Fruit fly (Drosophila melanogaster) whole organism, embryonic: Measurements from ENCODE around the gene ebd1.

Experiments used
- CG11695 ChIP-seq: fragments of 200-800 bp; sonication (Bioruptor generic); IDR thresholded peaks from 3 replicates; pipeline ENCODE4 v1.3.6; 2022; ENCODE audit warnings: missing biosample characterization, missing genetic modification characterization
- CG12219 ChIP-seq: fragments of 200-800 bp; sonication (Bioruptor generic); optimal IDR thresholded peaks from 3 replicates; lab custom pipeline; 2018; ENCODE audit warnings: missing biosample characterization, mild to moderate bottlenecking, missing genetic modification characterization
- CG1233 ChIP-seq: fragments of 200-800 bp; sonication (Bioruptor generic); optimal IDR thresholded peaks from 4 replicates; lab custom pipeline; 2018; ENCODE audit warnings: missing biosample characterization, mild to moderate bottlenecking, missing genetic modification characterization
- CG12769 ChIP-seq: fragments of 200-800 bp; sonication (Bioruptor generic); optimal IDR thresholded peaks from 2 replicates; lab custom pipeline; 2019; ENCODE audit warnings: missing biosample characterization, mild to moderate bottlenecking, missing genetic modification characterization, moderate library complexity
- CG13123 ChIP-seq: fragments of 200-800 bp; sonication (Bioruptor generic); optimal IDR thresholded peaks from 2 replicates; lab custom pipeline; 2016; ENCODE audit warnings: missing biosample characterization, missing genetic modification characterization
- CG13424 ChIP-seq: fragments of 200-800 bp; sonication (Bioruptor generic); optimal IDR thresholded peaks from 2 replicates; lab custom pipeline; 2019; ENCODE audit warnings: missing biosample characterization, mild to moderate bottlenecking, missing genetic modification characterization, moderate library complexity
- CG15011 ChIP-seq: fragments of 200-800 bp; sonication (Bioruptor generic); optimal IDR thresholded peaks from 3 replicates; lab custom pipeline; 2018; ENCODE audit warnings: missing biosample characterization, mild to moderate bottlenecking, missing genetic modification characterization
- CG15514 ChIP-seq: fragments of 200-800 bp; sonication (Bioruptor generic); optimal IDR thresholded peaks from 3 replicates; lab custom pipeline; 2017; ENCODE audit warnings: missing biosample characterization, missing genetic modification characterization, mild to moderate bottlenecking, moderate library complexity, missing genetic modification reagents
- CG17361 ChIP-seq: fragments of 200-800 bp; sonication (Bioruptor generic); IDR thresholded peaks from 3 replicates; pipeline ENCODE4 v1.3.6; 2022; ENCODE audit warnings: missing biosample characterization, missing genetic modification characterization
- CG17568 ChIP-seq: fragments of 200-800 bp; sonication (Bioruptor generic); optimal IDR thresholded peaks from 2 replicates; lab custom pipeline; 2018; ENCODE audit warnings: missing biosample characterization, mild to moderate bottlenecking, missing genetic modification characterization, moderate library complexity
- CG2129 ChIP-seq: fragments of 200-800 bp; sonication (Bioruptor generic); IDR thresholded peaks from 2 replicates; pipeline ENCODE4 v1.3.6; 2022; ENCODE audit warnings: missing biosample characterization, missing genetic modification characterization; ENCODE audit not compliant: partially characterized antibody
- CG34376 ChIP-seq: fragments of 200-800 bp; sonication (Bioruptor generic); optimal IDR thresholded peaks from 2 replicates; lab custom pipeline; 2018; ENCODE audit warnings: missing biosample characterization, mild to moderate bottlenecking, missing genetic modification characterization
- CG5180 ChIP-seq: fragments of 200-800 bp; sonication (Bioruptor generic); optimal IDR thresholded peaks from 3 replicates; lab custom pipeline; 2017; ENCODE audit warnings: missing biosample characterization, missing genetic modification characterization, mild to moderate bottlenecking, moderate library complexity, missing genetic modification reagents
- CG6175 ChIP-seq: fragments of 200-800 bp; sonication (Bioruptor generic); IDR thresholded peaks from 3 replicates; pipeline ENCODE4 v1.3.6; 2022; ENCODE audit warnings: missing biosample characterization, missing genetic modification characterization
- CG6813 ChIP-seq: fragments of 200-800 bp; sonication (Bioruptor generic); optimal IDR thresholded peaks from 2 replicates; lab custom pipeline; 2017; ENCODE audit warnings: missing biosample characterization, missing genetic modification characterization, mild to moderate bottlenecking, moderate library complexity, missing genetic modification reagents
- CG7372 ChIP-seq: fragments of 200-800 bp; sonication (Bioruptor generic); IDR thresholded peaks from 2 replicates; pipeline ENCODE4 v1.3.6; 2022; ENCODE audit warnings: missing biosample characterization, missing genetic modification characterization
- CG7556 ChIP-seq: fragments of 200-800 bp; sonication (Bioruptor generic); optimal IDR thresholded peaks from 2 replicates; lab custom pipeline; 2017; ENCODE audit warnings: missing biosample characterization, mild to moderate bottlenecking, missing genetic modification characterization
- Doc2 ChIP-seq: fragments of 200-800 bp; sonication (Bioruptor generic); IDR thresholded peaks from 2 replicates; pipeline ENCODE4 v1.3.6; 2022; ENCODE audit warnings: missing biosample characterization, missing genetic modification characterization
- Drgx ChIP-seq: fragments of 200-800 bp; sonication (Bioruptor generic); IDR thresholded peaks from 2 replicates; pipeline ENCODE4 v1.3.6; 2022; ENCODE audit warnings: missing biosample characterization, missing genetic modification characterization
- Fer1 ChIP-seq: fragments of 200-800 bp; sonication (Bioruptor generic); optimal IDR thresholded peaks from 2 replicates; lab custom pipeline; 2017; ENCODE audit warnings: missing biosample characterization, mild to moderate bottlenecking, missing genetic modification characterization
- Gsc ChIP-seq: fragments of 200-800 bp; sonication (Bioruptor generic); IDR thresholded peaks from 2 replicates; pipeline ENCODE4 v1.3.6; 2022; ENCODE audit warnings: missing biosample characterization, missing genetic modification characterization
- Hand ChIP-seq: fragments of 200-800 bp; sonication (Bioruptor generic); optimal IDR thresholded peaks from 2 replicates; lab custom pipeline; 2017; ENCODE audit warnings: mild to moderate bottlenecking, missing biosample characterization, missing genetic modification reagents, missing genetic modification characterization
- Hey ChIP-seq: fragments of 200-800 bp; sonication (Bioruptor generic); optimal IDR thresholded peaks from 3 replicates; lab custom pipeline; 2018; ENCODE audit warnings: missing biosample characterization, mild to moderate bottlenecking, missing genetic modification characterization
- HmgD ChIP-seq: fragments of 200-800 bp; sonication (Bioruptor generic); optimal IDR thresholded peaks from 3 replicates; lab custom pipeline; 2016; ENCODE audit warnings: missing biosample characterization, missing genetic modification characterization
- NC2α ChIP-seq: fragments of 200-800 bp; sonication (Bioruptor generic); optimal IDR thresholded peaks from 2 replicates; lab custom pipeline; 2016; ENCODE audit warnings: missing biosample characterization, missing genetic modification characterization
- NFAT ChIP-seq: fragments of 200-800 bp; sonication (Bioruptor generic); IDR thresholded peaks from 2 replicates; pipeline ENCODE4 v1.3.6; 2022; ENCODE audit warnings: missing biosample characterization, missing genetic modification characterization
- NfI ChIP-seq: fragments of 200-800 bp; sonication (Bioruptor generic); optimal IDR thresholded peaks from 3 replicates; lab custom pipeline; 2018; ENCODE audit warnings: missing biosample characterization, mild to moderate bottlenecking, missing genetic modification characterization, moderate library complexity
- Optix ChIP-seq: fragments of 200-800 bp; sonication (Bioruptor generic); IDR thresholded peaks from 3 replicates; pipeline ENCODE4 v1.3.6; 2022; ENCODE audit warnings: missing biosample characterization, missing genetic modification characterization
- YL-1 ChIP-seq: fragments of 200-800 bp; sonication (Bioruptor generic); optimal IDR thresholded peaks from 3 replicates; lab custom pipeline; 2017; ENCODE audit warnings: missing biosample characterization, mild to moderate bottlenecking, missing genetic modification characterization
- abd-A ChIP-seq: fragments of 200-800 bp; sonication (Bioruptor generic); optimal IDR thresholded peaks from 3 replicates; lab custom pipeline; 2019; ENCODE audit warnings: missing biosample characterization, mild to moderate bottlenecking, missing genetic modification characterization, moderate library complexity
- ato ChIP-seq: fragments of 200-800 bp; sonication (Bioruptor generic); IDR thresholded peaks from 2 replicates; pipeline ENCODE4 v1.3.6; 2022; ENCODE audit warnings: missing biosample characterization, missing genetic modification characterization; ENCODE audit not compliant: partially characterized antibody
- br ChIP-seq: fragments of >200 bp; optimal IDR thresholded peaks from 2 replicates; lab custom pipeline; 2017
- cas ChIP-seq: fragments of 200-800 bp; sonication (Bioruptor generic); IDR thresholded peaks from 2 replicates; pipeline ENCODE4 v1.3.6; 2022; ENCODE audit warnings: missing biosample characterization, missing genetic modification characterization
- cg ChIP-seq: fragments of 200-800 bp; sonication (Bioruptor generic); optimal IDR thresholded peaks from 3 replicates; lab custom pipeline; 2019; ENCODE audit warnings: missing biosample characterization, mild to moderate bottlenecking, missing genetic modification characterization, moderate library complexity
- dmrt99B ChIP-seq: fragments of 200-800 bp; sonication (Bioruptor generic); optimal IDR thresholded peaks from 2 replicates; lab custom pipeline; 2018; ENCODE audit warnings: missing biosample characterization, mild to moderate bottlenecking, missing genetic modification characterization, moderate library complexity
- eyg ChIP-seq: fragments of 200-800 bp; sonication (Bioruptor generic); optimal IDR thresholded peaks from 3 replicates; lab custom pipeline; 2016; ENCODE audit warnings: missing biosample characterization, missing genetic modification characterization
- fd64A ChIP-seq: fragments of 200-800 bp; sonication (Bioruptor generic); optimal IDR thresholded peaks from 3 replicates; lab custom pipeline; 2018; ENCODE audit warnings: missing biosample characterization, mild to moderate bottlenecking, missing genetic modification characterization
- gcm ChIP-seq: fragments of 200-800 bp; sonication (Bioruptor generic); optimal IDR thresholded peaks from 2 replicates; lab custom pipeline; 2019; ENCODE audit warnings: missing biosample characterization, mild to moderate bottlenecking, missing genetic modification characterization, moderate library complexity
- gro ChIP-seq: fragments of 200-800 bp; sonication (Bioruptor generic); optimal IDR thresholded peaks from 2 replicates; lab custom pipeline; 2016; ENCODE audit warnings: missing biosample characterization, missing genetic modification characterization
- knrl ChIP-seq: fragments of 200-800 bp; sonication (Bioruptor generic); IDR thresholded peaks from 3 replicates; pipeline ENCODE4 v1.3.6; 2022; ENCODE audit warnings: missing biosample characterization, missing genetic modification characterization; ENCODE audit not compliant: partially characterized antibody
- schlank ChIP-seq: fragments of 200-800 bp; sonication (Bioruptor generic); optimal IDR thresholded peaks from 2 replicates; lab custom pipeline; 2018; ENCODE audit warnings: missing biosample characterization, mild to moderate bottlenecking, missing genetic modification characterization
- sens ChIP-seq: fragments of 200-800 bp; sonication (Bioruptor generic); peaks from one replicate; lab custom pipeline; 2016; ENCODE audit warnings: missing biosample characterization, missing genetic modification characterization
- seq ChIP-seq: fragments of 200-800 bp; sonication (Bioruptor generic); IDR thresholded peaks from 2 replicates; pipeline ENCODE4 v1.3.6; 2022; ENCODE audit warnings: missing biosample characterization, missing genetic modification characterization
- sna ChIP-seq: fragments of 200-800 bp; sonication (Bioruptor generic); IDR thresholded peaks from 2 replicates; pipeline ENCODE4 v1.3.6; 2022; ENCODE audit warnings: missing biosample characterization, missing genetic modification characterization; ENCODE audit not compliant: partially characterized antibody
- ssp ChIP-seq: fragments of 200-800 bp; sonication (Bioruptor generic); IDR thresholded peaks from 2 replicates; pipeline ENCODE4 v1.3.6; 2022; ENCODE audit warnings: missing biosample characterization, missing genetic modification characterization
- sug ChIP-seq: fragments of 200-800 bp; optimal IDR thresholded peaks from 2 replicates; lab custom pipeline; 2019; ENCODE audit warnings: missing biosample characterization, mild to moderate bottlenecking, missing genetic modification characterization, moderate library complexity
- z ChIP-seq: fragments of 200-800 bp; sonication (Bioruptor generic); IDR thresholded peaks from 3 replicates; pipeline ENCODE4 v1.3.6; 2022; ENCODE audit warnings: missing biosample characterization, missing genetic modification characterization

ebd1 gene

dm6 chr3L:644111-644718 lies 41.1 kb downstream of the ebd1 start (continued):
- TF ChIP-seq schlank (tag; lab: Kevin White, UChicago) (peak; percentile 11), CG2129 (GFP tag; lab: Robert Waterston, UW) (no peak), NC2α (GFP tag; lab: Kevin White, UChicago) (peak; percentile 78), z (GFP tag; lab: Robert Waterston, UW) (peak; percentile 77), br (lab: Kevin White, UChicago) (no peak), CG1233 (GFP tag; lab: Kevin White, UChicago) (peak; percentile 81), cas (no peak), CG7372 (peak; percentile 71), ssp (peak; percentile 75), sna (no peak), CG6175 (GFP tag; lab: Robert Waterston, UW) (no peak; the same call in 2 of the 3 replicates), dmrt99B (peak; percentile 94), Doc2 (no peak), CG13123 (GFP tag; lab: Kevin White, UChicago) (peak; percentile 68)

dm6 chr3L:642865-643738 lies 42.2 kb downstream of the ebd1 start:
- TF ChIP-seq CG2129 (GFP tag; lab: Robert Waterston, UW) = no peak
- no peak for TF ChIP-seq Hand
- no peak for TF ChIP-seq CG13424
- TF ChIP-seq CG5180 (GFP tag; lab: Kevin White, UChicago) = no peak
- peak; percentile 44 for TF ChIP-seq CG17568 (GFP tag; lab: Kevin White, UChicago)
- TF ChIP-seq sug = peak; percentile 82
- TF ChIP-seq ato (GFP tag; lab: Robert Waterston, UW) = no peak
- no peak for TF ChIP-seq HmgD (GFP tag; lab: Kevin White, UChicago)
- TF ChIP-seq YL-1 (GFP tag; lab: Kevin White, UChicago) = peak; percentile 29
- TF ChIP-seq Fer1 = no peak
- TF ChIP-seq CG15514 = peak; percentile 31
- peak; percentile 81 for TF ChIP-seq CG34376 (GFP tag; lab: Kevin White, UChicago)
- TF ChIP-seq gro (GFP tag; lab: Kevin White, UChicago) = peak; percentile 0
- no peak for TF ChIP-seq CG11695 (GFP tag; lab: Robert Waterston, UW)
- peak; percentile 88 for TF ChIP-seq sens (GFP tag; lab: Kevin White, UChicago)
- TF ChIP-seq NFAT = peak; percentile 5; the same call in 1 of the 2 replicates
- no peak for TF ChIP-seq NfI
- no peak for TF ChIP-seq Gsc
- no peak for TF ChIP-seq knrl (GFP tag; lab: Robert Waterston, UW)
- no peak for TF ChIP-seq gcm (GFP tag; lab: Kevin White, UChicago)
- peak; percentile 54 for TF ChIP-seq abd-A
- 0 out of 3 replicates have a peak, but pooled peaks have one; percentile 39 for TF ChIP-seq Optix
- peak; percentile 56 for TF ChIP-seq cg
- no peak for TF ChIP-seq eyg (GFP tag; lab: Kevin White, UChicago)
- TF ChIP-seq fd64A = peak; percentile 65
- no peak for TF ChIP-seq Drgx (GFP tag; lab: Robert Waterston, UW)
- peak; percentile 67 for TF ChIP-seq CG12769
- TF ChIP-seq NC2α (GFP tag; lab: Kevin White, UChicago) = peak; percentile 12
- TF ChIP-seq Hey (tag; lab: Kevin White, UChicago) = peak; percentile 52
- TF ChIP-seq CG7556 (GFP tag; lab: Kevin White, UChicago) = peak; percentile 18
- TF ChIP-seq CG6813 (GFP tag; lab: Kevin White, UChicago) = peak; percentile 66
- TF ChIP-seq seq (GFP tag; lab: Robert Waterston, UW) = peak; percentile 52; the same call in 1 of the 2 replicates
- TF ChIP-seq CG12219 (GFP tag; lab: Kevin White, UChicago) = no peak
- TF ChIP-seq CG17361 = no peak
- TF ChIP-seq CG15011 (GFP tag; lab: Kevin White, UChicago) = no peak
